Fruit fly (Drosophila melanogaster): ENCODE results near the gene CG10600.

- TF ChIP-seq pan (optimal IDR thresholded peaks at IDR 0.05) (no peak), EcR (GFP tag; optimal IDR thresholded peaks at IDR 0.05) (no peak), psq (optimal IDR thresholded peaks at IDR 0.05) (no peak), usp (GFP tag; optimal IDR thresholded peaks at IDR 0.05) (no peak), CG8478 (optimal IDR thresholded peaks at IDR 0.05) (no peak), Dll (optimal IDR thresholded peaks at IDR 0.05) (no peak)
Observed at dm6 chr2L:18886904-18887303, 47.4 kb upstream of the CG10600 start.
